Fruit fly (Drosophila melanogaster): Measurements from ENCODE around the gene AgmNAT.

AgmNAT gene

DNA sequence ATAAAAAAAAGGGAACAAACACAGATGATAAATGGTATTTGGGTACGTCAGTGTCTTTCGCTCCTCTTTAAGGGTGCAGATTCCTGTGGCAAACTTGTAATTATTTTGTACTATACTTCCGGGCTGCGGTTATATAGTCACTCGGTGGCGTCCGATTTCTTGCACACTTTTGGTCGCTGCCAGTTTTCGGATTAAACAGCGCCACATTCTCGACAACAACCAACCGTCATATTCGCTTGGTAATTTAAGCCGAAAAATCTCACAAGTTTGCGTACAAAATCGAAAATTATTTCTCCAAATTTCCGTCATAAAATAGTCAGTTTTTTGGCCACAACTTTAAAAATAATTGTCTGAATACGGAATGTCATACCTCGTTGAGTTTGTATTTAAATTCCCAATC, 1.6 kb upstream of the AgmNAT start:
- TF ChIP-seq CG1024 (GFP tag; IDR thresholded peaks at IDR 0.05) (no peak), CTCF (GFP tag; optimal IDR thresholded peaks at IDR 0.05) (peak; percentile 82), pita (GFP tag; optimal IDR thresholded peaks at IDR 0.05) (peak; percentile 21), grau (tag; optimal IDR thresholded peaks at IDR 0.05) (no peak), CG6654 (GFP tag; optimal IDR thresholded peaks at IDR 0.05) (no peak), sisA (GFP tag; IDR thresholded peaks at IDR 0.05) (no peak), CG10321 (GFP tag; IDR thresholded peaks at IDR 0.05) (no peak)

DNA sequence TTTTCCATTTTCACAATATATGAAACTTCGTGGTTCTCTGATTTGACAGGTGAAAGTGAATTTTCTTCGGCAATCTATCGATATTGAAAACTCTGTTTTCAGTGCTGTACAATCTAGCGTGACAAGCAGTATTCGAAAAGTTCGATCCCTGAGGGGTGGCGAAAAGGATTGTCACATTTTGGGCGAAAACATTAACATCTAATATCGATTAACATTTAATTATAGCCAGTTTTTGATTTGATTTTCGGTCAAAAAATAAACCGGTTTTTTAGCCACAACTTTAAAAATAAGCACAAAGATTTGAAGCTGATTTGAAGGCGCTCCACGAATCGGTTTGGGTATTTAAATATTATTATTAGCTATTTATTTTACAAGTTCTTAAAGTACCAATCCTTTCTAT, 2.7 kb downstream of the AgmNAT start, which contains the start of gene CG44329:
CG44329 (minus strand) TSS at position 101 of the 400 bp plus-strand sequence.
- TF ChIP-seq lilli (GFP tag; optimal IDR thresholded peaks at IDR 0.05) (no peak), CG6175 (GFP tag; IDR thresholded peaks at IDR 0.05) (no peak), CG2199 (GFP tag; IDR thresholded peaks at IDR 0.05) (no peak), corto (GFP tag; optimal IDR thresholded peaks at IDR 0.05) (no peak), lola (GFP tag; optimal IDR thresholded peaks at IDR 0.05) (no peak), CG33557 (GFP tag; optimal IDR thresholded peaks at IDR 0.05) (no peak), CG2875 (GFP tag; optimal IDR thresholded peaks at IDR 0.05) (no peak), CG11504 (tag; optimal IDR thresholded peaks at IDR 0.05) (no peak), Sry-β (GFP tag; optimal IDR thresholded peaks at IDR 0.05) (no peak), Jarid2 (GFP tag; optimal IDR thresholded peaks at IDR 0.05) (no peak), Doc2 (GFP tag; IDR thresholded peaks at IDR 0.05) (no peak), bsh (GFP tag; optimal IDR thresholded peaks at IDR 0.05) (no peak), CHES-1-like (GFP tag; optimal IDR thresholded peaks at IDR 0.05) (no peak)

dm6 chrX:5808654-5809053, 7.0 kb downstream of the AgmNAT start, which contains the start of gene Prosbeta2R1:
TSS of gene Prosbeta2R1 (plus strand) at chrX:5808954.
- TF ChIP-seq hb (GFP tag; IDR thresholded peaks at IDR 0.05; ENCODE audit: partially characterized antibody) (no peak), CG33557 (GFP tag; optimal IDR thresholded peaks at IDR 0.05) (no peak), org-1 (GFP tag; optimal IDR thresholded peaks at IDR 0.05) (no peak)

DNA sequence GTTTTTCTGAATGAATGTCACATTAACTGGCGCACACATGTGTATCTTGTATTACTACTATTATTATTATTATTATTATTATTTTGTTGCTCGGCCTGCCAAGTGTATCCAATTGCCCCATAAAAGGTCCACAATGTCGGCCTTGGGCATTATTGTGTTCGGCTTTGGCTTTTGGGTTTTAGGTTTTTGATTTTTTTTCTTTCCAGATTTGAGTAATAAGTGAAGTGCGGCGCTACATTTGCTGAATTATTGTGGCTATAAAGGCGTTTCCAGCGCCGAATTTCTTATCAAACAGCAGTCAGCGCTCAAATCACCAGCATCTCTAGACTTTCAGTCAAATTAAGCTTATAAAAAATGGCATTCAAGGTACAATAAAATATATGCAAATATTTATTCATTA, 11.2 kb downstream of the AgmNAT start, which contains the start of gene Cpr5C:
Cpr5C (plus strand) TSS at position 301 of the 400 bp plus-strand sequence.
- no peak for TF ChIP-seq HLHmδ (GFP tag; optimal IDR thresholded peaks at IDR 0.05)
- no peak for TF ChIP-seq Chrac-16 (GFP tag; optimal IDR thresholded peaks at IDR 0.05)
- no peak for TF ChIP-seq Xbp1 (GFP tag; optimal IDR thresholded peaks at IDR 0.05)
- no peak for TF ChIP-seq GATAe (GFP tag; conservative IDR thresholded peaks at IDR 0.05)
- TF ChIP-seq Antp (GFP tag; optimal IDR thresholded peaks at IDR 0.05) = no peak
- TF ChIP-seq CG31388 (GFP tag; optimal IDR thresholded peaks at IDR 0.05) = no peak
- TF ChIP-seq CG32767 (GFP tag; IDR thresholded peaks at IDR 0.05) = no peak
- no peak for TF ChIP-seq D19A (tag; optimal IDR thresholded peaks at IDR 0.05)
- TF ChIP-seq CG2116 (GFP tag; optimal IDR thresholded peaks at IDR 0.05) = no peak
- no peak for TF ChIP-seq CTCF (GFP tag; optimal IDR thresholded peaks at IDR 0.05)
- no peak for TF ChIP-seq CG9797 (GFP tag; optimal IDR thresholded peaks at IDR 0.05)
- no peak for TF ChIP-seq Spps (tag; optimal IDR thresholded peaks at IDR 0.05)
- TF ChIP-seq mam (GFP tag; optimal IDR thresholded peaks at IDR 0.05) = no peak

- TF ChIP-seq jing (GFP tag; optimal IDR thresholded peaks at IDR 0.05) (no peak), CG2712 (tag; optimal IDR thresholded peaks at IDR 0.05) (peak; percentile 5), Dek (tag; optimal IDR thresholded peaks at IDR 0.05) (no peak), zfh1 (GFP tag; IDR thresholded peaks at IDR 0.05) (0 out of 3 replicates have a peak, but pooled peaks have one; percentile 20), Xrp1 (GFP tag; IDR thresholded peaks at IDR 0.05) (peak; percentile 15; the same call in 1 of the 2 replicates), CG6813 (GFP tag; optimal IDR thresholded peaks at IDR 0.05) (no peak), emc (GFP tag; optimal IDR thresholded peaks at IDR 0.05) (no peak), sens (GFP tag) (peak; percentile 72), sug (tag; optimal IDR thresholded peaks at IDR 0.05) (no peak), salm (tag; optimal IDR thresholded peaks at IDR 0.05) (no peak), prd (optimal IDR thresholded peaks at IDR 0.05) (no peak), prd (GFP tag; IDR thresholded peaks at IDR 0.05) (peak; percentile 13; the same call in 1 of the 3 replicates), NK7.1 (GFP tag; optimal IDR thresholded peaks at IDR 0.05) (no peak)
Observed at dm6 chrX:5800634-5801033, 15.0 kb downstream of the AgmNAT start.
